Fruit fly (Drosophila melanogaster): Measurements from ENCODE around the gene CG12289.

CG12289 gene

dm6 chr3L:11433151-11433550 lies 25.1 kb downstream of the CG12289 start (continued):
- TF ChIP-seq Lpt (GFP tag; optimal IDR thresholded peaks at IDR 0.05) = no peak
- peak; percentile 11 for TF ChIP-seq dsx (GFP tag; optimal IDR thresholded peaks at IDR 0.05; ENCODE audit: poor library complexity, severe bottlenecking)
- no peak for TF ChIP-seq Sox15 (GFP tag; optimal IDR thresholded peaks at IDR 0.05)
- TF ChIP-seq acj6 (GFP tag; optimal IDR thresholded peaks at IDR 0.05) = peak; percentile 1
- TF ChIP-seq Ets21C (GFP tag; optimal IDR thresholded peaks at IDR 0.05) = no peak
- no peak for TF ChIP-seq CG34406 (GFP tag; optimal IDR thresholded peaks at IDR 0.05)
- TF ChIP-seq CG9139 (GFP tag; optimal IDR thresholded peaks at IDR 0.05) = no peak
- TF ChIP-seq CG8632 (GFP tag; optimal IDR thresholded peaks at IDR 0.05) = no peak
- no peak; the same call in 1 of the 2 replicates for TF ChIP-seq CG11294 (GFP tag; IDR thresholded peaks at IDR 0.05)
- no peak for TF ChIP-seq vri (GFP tag; optimal IDR thresholded peaks at IDR 0.05)
- peak; percentile 49 for TF ChIP-seq CG3919 (GFP tag; optimal IDR thresholded peaks at IDR 0.05)
- no peak for TF ChIP-seq dac (GFP tag; optimal IDR thresholded peaks at IDR 0.05)
- no peak for TF ChIP-seq Smox (GFP tag; optimal IDR thresholded peaks at IDR 0.05)
- TF ChIP-seq CG1621 (tag; optimal IDR thresholded peaks at IDR 0.05) = no peak
- no peak for TF ChIP-seq CG6854 (GFP tag; optimal IDR thresholded peaks at IDR 0.05)
- no peak for TF ChIP-seq salr (GFP tag; optimal IDR thresholded peaks at IDR 0.05)
- TF ChIP-seq CG11902 (GFP tag; optimal IDR thresholded peaks at IDR 0.05) = peak; percentile 14
- TF ChIP-seq Eip78C (GFP tag) = peak; percentile 83
- TF ChIP-seq cyc (GFP tag; optimal IDR thresholded peaks at IDR 0.05) = peak; percentile 42
- TF ChIP-seq Eip93F (GFP tag; optimal IDR thresholded peaks at IDR 0.05) = no peak
- TF ChIP-seq CG6808 (GFP tag; optimal IDR thresholded peaks at IDR 0.05) = peak; percentile 27
- peak; percentile 13 for TF ChIP-seq Ets96B (tag; optimal IDR thresholded peaks at IDR 0.05)
- TF ChIP-seq esn (GFP tag; optimal IDR thresholded peaks at IDR 0.05) = peak; percentile 40
- TF ChIP-seq CG10669 (GFP tag; optimal IDR thresholded peaks at IDR 0.05) = peak; percentile 45
- no peak for TF ChIP-seq CG31627 (GFP tag; optimal IDR thresholded peaks at IDR 0.05)
- TF ChIP-seq Met (GFP tag; optimal IDR thresholded peaks at IDR 0.05) = peak; percentile 3
- no peak for TF ChIP-seq Sox102F (GFP tag; optimal IDR thresholded peaks at IDR 0.05)
- TF ChIP-seq CG3032 (tag; optimal IDR thresholded peaks at IDR 0.05) = peak; percentile 36
- TF ChIP-seq achi (GFP tag; optimal IDR thresholded peaks at IDR 0.05) = no peak
- no peak for TF ChIP-seq Gug (GFP tag; IDR thresholded peaks at IDR 0.05)
- TF ChIP-seq CG8319 (GFP tag; optimal IDR thresholded peaks at IDR 0.05) = peak; percentile 16
- TF ChIP-seq fd59A (GFP tag; optimal IDR thresholded peaks at IDR 0.05) = no peak
- TF ChIP-seq CG32006 (GFP tag; optimal IDR thresholded peaks at IDR 0.05) = no peak
- peak; percentile 27 for TF ChIP-seq CG6792 (GFP tag; optimal IDR thresholded peaks at IDR 0.05)
- peak; percentile 19 for TF ChIP-seq CG7368 (GFP tag; optimal IDR thresholded peaks at IDR 0.05)
- TF ChIP-seq net (GFP tag; optimal IDR thresholded peaks at IDR 0.05) = no peak

dm6 chr3L:11432472-11432871 lies 25.8 kb downstream of the CG12289 start:
- no peak for TF ChIP-seq achi (GFP tag; optimal IDR thresholded peaks at IDR 0.05)
- no peak for TF ChIP-seq CG32006 (GFP tag; optimal IDR thresholded peaks at IDR 0.05)
- no peak for TF ChIP-seq net (GFP tag; optimal IDR thresholded peaks at IDR 0.05)
- no peak for TF ChIP-seq Hr4 (GFP tag; optimal IDR thresholded peaks at IDR 0.05)

DNA sequence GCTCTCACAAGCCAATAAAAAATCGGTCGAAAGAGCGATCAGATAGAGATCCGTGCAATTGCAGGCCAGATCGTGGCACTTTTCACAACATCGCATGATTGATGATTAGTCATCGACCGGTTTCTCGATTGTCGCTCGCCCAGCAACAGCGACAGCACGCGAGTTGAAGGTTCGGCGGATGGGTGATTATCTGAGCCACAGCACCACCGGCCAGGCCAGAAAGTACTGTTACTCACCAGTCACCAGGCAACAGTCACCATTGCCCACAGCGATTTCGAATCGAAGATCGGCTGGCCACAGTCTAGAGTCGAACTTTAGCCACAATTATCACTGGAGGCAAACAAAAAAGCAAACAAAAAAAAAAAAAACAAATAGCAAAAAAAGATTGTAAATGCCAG lies 26.3 kb downstream of the CG12289 start:
- TF ChIP-seq CG6163 (GFP tag; IDR thresholded peaks at IDR 0.05) = peak; percentile 43; the same call in 1 of the 3 replicates
- no peak for TF ChIP-seq CG10631 (GFP tag; optimal IDR thresholded peaks at IDR 0.05)
- peak in 1 of 2 experiments; percentile 49 for TF ChIP-seq ss (GFP tag; optimal IDR thresholded peaks at IDR 0.05)
- TF ChIP-seq Hr4 (GFP tag; optimal IDR thresholded peaks at IDR 0.05) = no peak
- TF ChIP-seq vri (GFP tag; optimal IDR thresholded peaks at IDR 0.05) = no peak
- TF ChIP-seq CG15336 (GFP tag; IDR thresholded peaks at IDR 0.05) = no peak

Data from whole organism, prepupa.